Worm (Caenorhabditis elegans) whole organism, young adult: ENCODE data around the gene W02B3.3.

Experiments
- C06A6.2 ChIP-seq: fragments of 200-800 bp; sonication (Bioruptor generic); conservative IDR thresholded peaks from 2 replicates; pipeline ENCODE4 v1.3.6; 2022; ENCODE audit warnings: missing genetic modification characterization, missing compliant biosample characterization
- F10E7.11 ChIP-seq: sonication (generic microtip); optimal IDR thresholded peaks from 2 replicates; lab custom pipeline; 2017; ENCODE audit warnings: mild to moderate bottlenecking, missing genetic modification characterization, moderate library complexity, missing compliant biosample characterization
- F39B2.1 ChIP-seq: fragments of 200-800 bp; sonication (Bioruptor generic); IDR thresholded peaks from 2 replicates; pipeline ENCODE4 v1.3.6; 2022; ENCODE audit warnings: missing genetic modification reagents, missing genetic modification characterization, missing compliant biosample characterization
- F52B5.7 ChIP-seq: sonication (generic microtip); optimal IDR thresholded peaks from 2 replicates; lab custom pipeline; 2016; ENCODE audit warnings: mild to moderate bottlenecking, missing genetic modification characterization, missing compliant biosample characterization
- F55B11.4 ChIP-seq: sonication (generic microtip); optimal IDR thresholded peaks from 2 replicates; lab custom pipeline; 2016; ENCODE audit warnings: missing compliant biosample characterization, missing genetic modification characterization, borderline replicate concordance; ENCODE audit not compliant: insufficient read depth
- F57A8.1 ChIP-seq: fragments of 200-800 bp; sonication (Bioruptor generic); optimal IDR thresholded peaks from 2 replicates; lab custom pipeline; 2018; ENCODE audit warnings: mild to moderate bottlenecking, missing genetic modification characterization, moderate library complexity, missing compliant biosample characterization
- F57C9.4 ChIP-seq: sonication (generic microtip); optimal IDR thresholded peaks from 2 replicates; lab custom pipeline; 2017; ENCODE audit warnings: mild to moderate bottlenecking, missing genetic modification characterization, missing compliant biosample characterization
- K12H6.12 ChIP-seq: fragments of 200-800 bp; sonication (Bioruptor generic); optimal IDR thresholded peaks from 2 replicates; lab custom pipeline; 2018; ENCODE audit warnings: mild to moderate bottlenecking, missing genetic modification characterization, missing compliant biosample characterization
- T07F8.4 ChIP-seq: sonication (generic microtip); optimal IDR thresholded peaks from 2 replicates; lab custom pipeline; 2016; ENCODE audit warnings: mild to moderate bottlenecking, missing genetic modification characterization, moderate library complexity, missing compliant biosample characterization
- ama-1 ChIP-seq, 3 experiments: fragments of 150-350 bp in 1 of 3; sonication (generic microtip) in 2 of 3; optimal IDR thresholded peaks; 2 replicates each; lab custom pipeline; 2014 to 2018; ENCODE audit warnings: missing biosample characterization in 2 of 3, missing genetic modification characterization in 2 of 3, missing genetic modification reagents in 2 of 3
- attf-5 ChIP-seq: fragments of 200-800 bp; sonication (Bioruptor generic); optimal IDR thresholded peaks from 2 replicates; lab custom pipeline; 2018; ENCODE audit warnings: mild to moderate bottlenecking, missing genetic modification characterization, missing compliant biosample characterization
- bed-2 ChIP-seq: fragments of 200-800 bp; sonication (Bioruptor generic); IDR thresholded peaks from 2 replicates; pipeline ENCODE4 v1.3.6; 2022; ENCODE audit warnings: missing genetic modification reagents, missing genetic modification characterization, missing compliant biosample characterization
- cebp-2 ChIP-seq: fragments of 200-800 bp; sonication (Bioruptor generic); IDR thresholded peaks from 2 replicates; pipeline ENCODE4 v1.3.6; 2022; ENCODE audit warnings: missing genetic modification characterization, missing compliant biosample characterization
- ceh-27 ChIP-seq: fragments of 200-800 bp; sonication (Bioruptor generic); optimal IDR thresholded peaks from 2 replicates; lab custom pipeline; 2018; ENCODE audit warnings: mild to moderate bottlenecking, missing genetic modification characterization, moderate library complexity, missing compliant biosample characterization
- ceh-79 ChIP-seq: sonication (generic microtip); optimal IDR thresholded peaks from 2 replicates; lab custom pipeline; 2017; ENCODE audit warnings: mild to moderate bottlenecking, missing genetic modification characterization, missing compliant biosample characterization
- egrh-3 ChIP-seq: fragments of 200-800 bp; sonication (Bioruptor generic); IDR thresholded peaks from 2 replicates; pipeline ENCODE4 v1.3.6; 2022; ENCODE audit warnings: missing genetic modification reagents, missing genetic modification characterization, missing compliant biosample characterization
- him-1 ChIP-seq: sonication (generic microtip); optimal IDR thresholded peaks from 2 replicates; lab custom pipeline; 2016; ENCODE audit warnings: missing genotype, missing genetic modification reagents, missing genetic modification characterization, missing compliant biosample characterization
- hlh-12 ChIP-seq: sonication (generic microtip); optimal IDR thresholded peaks from 2 replicates; lab custom pipeline; 2016; ENCODE audit warnings: missing genetic modification characterization, missing compliant biosample characterization
- hlh-26 ChIP-seq: fragments of 200-800 bp; sonication (Bioruptor generic); conservative IDR thresholded peaks from 2 replicates; pipeline ENCODE4 v1.3.6; 2022; ENCODE audit warnings: missing genetic modification reagents, missing genetic modification characterization, missing compliant biosample characterization
- hrde-1 ChIP-seq: sonication (generic microtip); optimal IDR thresholded peaks from 2 replicates; lab custom pipeline; 2016; ENCODE audit warnings: missing genetic modification characterization, mild to moderate bottlenecking, missing compliant biosample characterization, moderate library complexity, missing genotype, missing genetic modification reagents, borderline replicate concordance
- let-526 ChIP-seq: fragments of 200-800 bp; sonication (Bioruptor generic); IDR thresholded peaks from 2 replicates; pipeline ENCODE4 v1.3.6; 2022; ENCODE audit warnings: missing genetic modification reagents, missing genetic modification characterization, missing compliant biosample characterization
- let-607 ChIP-seq, 2 experiments: fragments of 200-800 bp in 1 of 2; sonication (Bioruptor generic) in 1 of 2; sonication (generic microtip) in 1 of 2; optimal IDR thresholded peaks; 2 replicates each; lab custom pipeline; 2016 to 2018; ENCODE audit warnings: mild to moderate bottlenecking in 2 of 2, missing compliant biosample characterization in 2 of 2, missing genetic modification characterization in 2 of 2, moderate library complexity in 2 of 2, missing genotype in 1 of 2
- lin-35 ChIP-seq, 3 experiments: fragments of 150-350 bp in 2 of 3; sonication (generic microtip) in 1 of 3; optimal IDR thresholded peaks; 2 replicates each; lab custom pipeline; 2014 to 2018; ENCODE audit warnings: missing biosample characterization in 3 of 3, missing genetic modification characterization in 3 of 3, missing genetic modification reagents in 3 of 3
- lin-40 ChIP-seq: sonication (generic microtip); optimal IDR thresholded peaks from 2 replicates; lab custom pipeline; 2016; ENCODE audit warnings: missing genetic modification characterization, mild to moderate bottlenecking, missing compliant biosample characterization, missing genotype, missing genetic modification reagents
- lin-54 ChIP-seq: fragments of 200-800 bp; sonication (Bioruptor generic); optimal IDR thresholded peaks from 2 replicates; lab custom pipeline; 2018; ENCODE audit warnings: mild to moderate bottlenecking, missing genetic modification characterization, missing compliant biosample characterization
- madf-10 ChIP-seq: sonication (generic microtip); optimal IDR thresholded peaks from 2 replicates; lab custom pipeline; 2016; ENCODE audit warnings: mild to moderate bottlenecking, missing genetic modification characterization, missing compliant biosample characterization
- madf-8 ChIP-seq: fragments of 200-800 bp; sonication (Bioruptor generic); conservative IDR thresholded peaks from 2 replicates; pipeline ENCODE4 v1.3.6; 2022; ENCODE audit warnings: missing genetic modification reagents, missing genetic modification characterization, missing compliant biosample characterization
- mel-28 ChIP-seq: sonication (generic microtip); optimal IDR thresholded peaks from 2 replicates; lab custom pipeline; 2016; ENCODE audit warnings: borderline replicate concordance, mild to moderate bottlenecking, missing genetic modification characterization, missing compliant biosample characterization
- nhr-80 ChIP-seq: sonication (generic microtip); optimal IDR thresholded peaks from 2 replicates; lab custom pipeline; 2016; ENCODE audit warnings: missing genetic modification characterization, missing compliant biosample characterization
- repo-1 ChIP-seq: sonication (generic microtip); optimal IDR thresholded peaks from 2 replicates; lab custom pipeline; 2017; ENCODE audit warnings: mild to moderate bottlenecking, missing genetic modification characterization, missing compliant biosample characterization
- sdz-38 ChIP-seq: sonication (generic microtip); optimal IDR thresholded peaks from 2 replicates; lab custom pipeline; 2016; ENCODE audit warnings: missing genotype, missing genetic modification characterization, missing compliant biosample characterization
- sea-2 ChIP-seq: fragments of 200-800 bp; sonication (Bioruptor generic); IDR thresholded peaks from 2 replicates; pipeline ENCODE4 v1.3.6; 2022; ENCODE audit warnings: missing genetic modification characterization, missing compliant biosample characterization
- snpc-1.1 ChIP-seq: sonication (generic microtip); optimal IDR thresholded peaks from 2 replicates; lab custom pipeline; 2017; ENCODE audit warnings: missing genetic modification characterization, mild to moderate bottlenecking, missing compliant biosample characterization, antibody characterized with exemption, moderate library complexity, missing genotype, missing genetic modification reagents; ENCODE audit not compliant: insufficient read depth
- snpc-4 ChIP-seq, 5 experiments: fragments of 150-350 bp in 1 of 5; sonication (generic microtip) in 4 of 5; optimal IDR thresholded peaks; 2 replicates each; lab custom pipeline; 2014 to 2018; ENCODE audit warnings: missing genetic modification characterization in 5 of 5, missing biosample characterization in 3 of 5, antibody characterized with exemption in 2 of 5, mild to moderate bottlenecking in 2 of 5, missing compliant biosample characterization in 2 of 5, missing genotype in 2 of 5, moderate library complexity in 2 of 5, missing genetic modification reagents in 1 of 5
- somi-1 ChIP-seq: fragments of 200-800 bp; sonication (Bioruptor generic); optimal IDR thresholded peaks from 2 replicates; lab custom pipeline; 2018; ENCODE audit warnings: mild to moderate bottlenecking, missing genetic modification characterization, missing compliant biosample characterization
- xnd-1 ChIP-seq: sonication (generic microtip); optimal IDR thresholded peaks from 2 replicates; lab custom pipeline; 2016; ENCODE audit warnings: missing genotype, missing genetic modification reagents, missing genetic modification characterization, missing compliant biosample characterization
- zfh-2 ChIP-seq: fragments of 200-800 bp; sonication (Bioruptor generic); conservative IDR thresholded peaks from 2 replicates; pipeline ENCODE4 v1.3.6; 2022; ENCODE audit warnings: missing genetic modification reagents, missing genetic modification characterization, missing compliant biosample characterization
- ztf-25 ChIP-seq: fragments of 200-800 bp; sonication (Bioruptor generic); IDR thresholded peaks from 2 replicates; pipeline ENCODE4 v1.3.6; 2022; ENCODE audit warnings: missing genetic modification reagents, missing genetic modification characterization, missing compliant biosample characterization

W02B3.3 gene

ce11 chrIII:670994-671393 lies 2.8 kb upstream of the W02B3.3 start (continued):
- TF ChIP-seq hlh-26 (GFP tag; lab: Robert Waterston, UW) (no peak), let-526 (GFP tag; lab: Robert Waterston, UW) (no peak), bed-2 (no peak), let-607 (tag; optimal IDR thresholded peaks at IDR 0.05; lab: Kevin White, UChicago) (no peak), C06A6.2 (GFP tag; lab: Robert Waterston, UW) (no peak), T07F8.4 (no peak), ceh-79 (tag; lab: Kevin White, UChicago) (no peak), sdz-38 (no peak), nhr-80 (tag; lab: Kevin White, UChicago) (no peak), F55B11.4 (tag; lab: Kevin White, UChicago) (no peak), attf-5 (GFP tag; lab: Kevin White, UChicago) (peak; percentile 1), madf-10 (tag; lab: Kevin White, UChicago) (no peak), F57C9.4 (tag; lab: Kevin White, UChicago) (no peak), sea-2 (GFP tag; lab: Robert Waterston, UW) (no peak), K12H6.12 (peak; percentile 51), lin-40 (peak; percentile 46), hlh-12 (no peak), ztf-25 (no peak), xnd-1 (tag; lab: Kevin White, UChicago) (no peak), egrh-3 (no peak), F52B5.7 (tag; lab: Kevin White, UChicago) (no peak), somi-1 (GFP tag; lab: Kevin White, UChicago) (no peak)
- TF ChIP-seq, all 124 proteins: peak for 9

ce11 chrIII:665173-665757 lies 3.0 kb downstream of the W02B3.3 start, which contains the start of gene C09F5.3:
TSS of gene C09F5.3 (minus strand) at chrIII:665266.
- TF ChIP-seq zfh-2 (GFP tag; lab: Robert Waterston, UW) (peak; percentile 42; the same call in 1 of the 2 replicates), repo-1 (tag; lab: Kevin White, UChicago) (no peak)

- no peak for TF ChIP-seq lin-35 (GFP tag; optimal IDR thresholded peaks at IDR 0.05; lab: Kevin White, UChicago)
- TF ChIP-seq snpc-1.1: no peak
- TF ChIP-seq madf-8 (GFP tag; lab: Robert Waterston, UW): no peak
- TF ChIP-seq ceh-27 (GFP tag; lab: Kevin White, UChicago): no peak
- no peak for TF ChIP-seq F10E7.11 (tag; lab: Kevin White, UChicago)
- no peak for TF ChIP-seq F57A8.1
- TF ChIP-seq ama-1 (optimal IDR thresholded peaks at IDR 0.05; lab: Kevin White, UChicago): no peak
- TF ChIP-seq ama-1 (GFP tag; optimal IDR thresholded peaks at IDR 0.05; lab: Kevin White, UChicago): no peak
- no peak for TF ChIP-seq let-526 (GFP tag; lab: Robert Waterston, UW)
- no peak for TF ChIP-seq F39B2.1
- no peak for TF ChIP-seq lin-54 (GFP tag; lab: Kevin White, UChicago)
- no peak for TF ChIP-seq mel-28
- no peak for TF ChIP-seq snpc-4 (GFP tag; optimal IDR thresholded peaks at IDR 0.05; lab: Kevin White, UChicago)
- no peak for TF ChIP-seq snpc-4 (tag; optimal IDR thresholded peaks at IDR 0.05; lab: Kevin White, UChicago)
- TF ChIP-seq hrde-1 (tag; lab: Kevin White, UChicago): no peak
- no peak for TF ChIP-seq him-1
- no peak for TF ChIP-seq cebp-2 (GFP tag; lab: Robert Waterston, UW)
- TF ChIP-seq xnd-1 (tag; lab: Kevin White, UChicago): no peak
These were observed 9.9 kb downstream of the W02B3.3 start, which contains the start of gene C09F5.1 for ce11 chrIII:658357-658756. TSS of gene C09F5.1 (plus strand) at chrIII:658709.
